Comparison of ENCODE assay signal across 3 worm cellular contexts in genomic region chrII:10851110-10851509, ce11.
TF ChIP-seq lines count a peak whose summit lies in the region.

No protein-coding gene starts in this region.

TF ChIP-seq in whole organism, L2 larva, 48 proteins besides CTCF, POLR2A, EP300 and RAD21 (continued from another document):
- TF ChIP-seq egl-27 (tag; optimal IDR thresholded peaks at IDR 0.05; lab: Kevin White, UChicago) (peak; percentile 68), alr-1 (tag; optimal IDR thresholded peaks at IDR 0.05; lab: Kevin White, UChicago) (no peak), ZK546.5 (tag; optimal IDR thresholded peaks at IDR 0.05; lab: Kevin White, UChicago) (no peak), elt-1 (tag; optimal IDR thresholded peaks at IDR 0.05; lab: Kevin White, UChicago) (no peak), ceh-82 (tag; optimal IDR thresholded peaks at IDR 0.05; lab: Kevin White, UChicago) (no peak), nhr-77 (tag; optimal IDR thresholded peaks at IDR 0.05; lab: Kevin White, UChicago) (no peak), lsy-2 (tag; optimal IDR thresholded peaks at IDR 0.05; lab: Kevin White, UChicago) (peak; percentile 22 to 78), ama-1 (optimal IDR thresholded peaks at IDR 0.05; lab: Kevin White, UChicago) (no peak), fos-1 (tag; optimal IDR thresholded peaks at IDR 0.05; lab: Kevin White, UChicago) (peak; percentile 72), aly-2 (tag; optimal IDR thresholded peaks at IDR 0.05; lab: Kevin White, UChicago) (no peak), sma-3 (GFP tag; optimal IDR thresholded peaks at IDR 0.05; lab: Kevin White, UChicago) (peak; percentile 82), ztf-11 (tag; optimal IDR thresholded peaks at IDR 0.05; lab: Kevin White, UChicago) (no peak), nhr-12 (tag; optimal IDR thresholded peaks at IDR 0.05; lab: Kevin White, UChicago) (no peak), nhr-237 (tag; optimal IDR thresholded peaks at IDR 0.05; lab: Kevin White, UChicago) (no peak), crh-2 (tag; optimal IDR thresholded peaks at IDR 0.05; lab: Kevin White, UChicago) (peak; percentile 89), nhr-21 (tag; optimal IDR thresholded peaks at IDR 0.05; lab: Kevin White, UChicago) (peak; percentile 64), sma-9 (GFP tag; optimal IDR thresholded peaks at IDR 0.05; lab: Kevin White, UChicago) (peak; percentile 80), sma-9 (tag; optimal IDR thresholded peaks at IDR 0.05; lab: Kevin White, UChicago) (no peak), unc-55 (GFP tag; optimal IDR thresholded peaks at IDR 0.05; lab: Kevin White, UChicago) (peak; percentile 34), nhr-11 (tag; optimal IDR thresholded peaks at IDR 0.05; lab: Kevin White, UChicago) (no peak), unc-62 (GFP tag; optimal IDR thresholded peaks at IDR 0.05; lab: Kevin White, UChicago) (peak; percentile 96), lin-39 (tag; optimal IDR thresholded peaks at IDR 0.05; lab: Kevin White, UChicago) (no peak), elt-3 (tag; optimal IDR thresholded peaks at IDR 0.05; lab: Kevin White, UChicago) (no peak), nhr-6 (tag; optimal IDR thresholded peaks at IDR 0.05; lab: Kevin White, UChicago) (no peak), peb-1 (tag; optimal IDR thresholded peaks at IDR 0.05; lab: Kevin White, UChicago) (no peak), unc-39 (tag; optimal IDR thresholded peaks at IDR 0.05; lab: Kevin White, UChicago) (no peak)

TF ChIP-seq in whole organism, L4 larva, 104 proteins besides CTCF, POLR2A, EP300 and RAD21 (continued from another document and continues in another):
- TF ChIP-seq madf-5 (GFP tag; IDR thresholded peaks at IDR 0.05; lab: Robert Waterston, UW) (no peak), daf-12 (tag; optimal IDR thresholded peaks at IDR 0.05; lab: Kevin White, UChicago) (no peak), php-3 (GFP tag; IDR thresholded peaks at IDR 0.05; lab: Robert Waterston, UW) (peak; percentile 75), nhr-42 (GFP tag; IDR thresholded peaks at IDR 0.05; lab: Robert Waterston, UW) (0 out of 2 replicates have a peak, but pooled peaks have one; percentile 53), sdz-12 (GFP tag; optimal IDR thresholded peaks at IDR 0.05; lab: Kevin White, UChicago) (no peak), R02D3.7 (tag; optimal IDR thresholded peaks at IDR 0.05; lab: Kevin White, UChicago) (no peak), ZK546.5 (tag; optimal IDR thresholded peaks at IDR 0.05; lab: Kevin White, UChicago) (no peak), ceh-32 (tag; optimal IDR thresholded peaks at IDR 0.05; lab: Kevin White, UChicago; ENCODE audit: poor library complexity) (no peak), nhr-111 (GFP tag; optimal IDR thresholded peaks at IDR 0.05; lab: Kevin White, UChicago) (no peak), snpc-4 (tag; optimal IDR thresholded peaks at IDR 0.05; lab: Kevin White, UChicago) (no peak), nhr-76 (tag; optimal IDR thresholded peaks at IDR 0.05; lab: Kevin White, UChicago) (no peak), pha-4 (GFP tag; IDR thresholded peaks at IDR 0.05; lab: Robert Waterston, UW) (peak; percentile 65), pha-4 (tag; optimal IDR thresholded peaks at IDR 0.05; lab: Kevin White, UChicago) (peak; percentile 29), nhr-28 (tag; optimal IDR thresholded peaks at IDR 0.05; lab: Kevin White, UChicago) (peak; percentile 66), daf-8 (GFP tag; IDR thresholded peaks at IDR 0.05; lab: Robert Waterston, UW) (no peak), mxl-2 (GFP tag; conservative IDR thresholded peaks at IDR 0.05; lab: Robert Waterston, UW) (no peak), aly-2 (tag; optimal IDR thresholded peaks at IDR 0.05; lab: Kevin White, UChicago) (no peak), zip-2 (tag; optimal IDR thresholded peaks at IDR 0.05; lab: Kevin White, UChicago) (no peak), lsy-2 (tag; optimal IDR thresholded peaks at IDR 0.05; lab: Kevin White, UChicago) (peak in 1 of 2 experiments; percentile 81), F10B5.3 (tag; optimal IDR thresholded peaks at IDR 0.05; lab: Kevin White, UChicago) (no peak), Y75B8A.6 (GFP tag; IDR thresholded peaks at IDR 0.05; lab: Robert Waterston, UW) (no peak), dmd-6 (GFP tag; IDR thresholded peaks at IDR 0.05; lab: Robert Waterston, UW) (peak; percentile 97), dmd-8 (GFP tag; IDR thresholded peaks at IDR 0.05; lab: Robert Waterston, UW) (no peak), lin-38 (GFP tag; IDR thresholded peaks at IDR 0.05; lab: Robert Waterston, UW) (peak; percentile 55), lin-15B (tag; optimal IDR thresholded peaks at IDR 0.05; lab: Kevin White, UChicago) (no peak), F44E2.7 (GFP tag; IDR thresholded peaks at IDR 0.05; lab: Robert Waterston, UW) (no peak), zag-1 (tag; optimal IDR thresholded peaks at IDR 0.05; lab: Kevin White, UChicago) (no peak), gei-8 (GFP tag; optimal IDR thresholded peaks at IDR 0.05; lab: Kevin White, UChicago) (peak; percentile 66), hlh-30 (tag; optimal IDR thresholded peaks at IDR 0.05; lab: Kevin White, UChicago; ENCODE audit: insufficient read depth) (peak; percentile 94), ceh-20 (GFP tag; IDR thresholded peaks at IDR 0.05; lab: Robert Waterston, UW) (peak; percentile 96), arid-1 (GFP tag; conservative IDR thresholded peaks at IDR 0.05; lab: Robert Waterston, UW) (0 out of 2 replicates have a peak, but pooled peaks have one; percentile 25), ces-1 (GFP tag; optimal IDR thresholded peaks at IDR 0.05; lab: Kevin White, UChicago) (no peak), skn-1 (tag; optimal IDR thresholded peaks at IDR 0.05; lab: Kevin White, UChicago) (no peak), daf-16 (GFP tag; optimal IDR thresholded peaks at IDR 0.05; lab: Kevin White, UChicago) (peak in 1 of 2 experiments; percentile 84), daf-16 (tag; optimal IDR thresholded peaks at IDR 0.05; lab: Kevin White, UChicago) (peak; percentile 71), nhr-10 (tag; optimal IDR thresholded peaks at IDR 0.05; lab: Kevin White, UChicago) (peak; percentile 40), mdl-1 (tag; optimal IDR thresholded peaks at IDR 0.05; lab: Kevin White, UChicago) (peak in 1 of 2 experiments; percentile 57), hif-1 (tag; optimal IDR thresholded peaks at IDR 0.05; lab: Kevin White, UChicago) (peak in 1 of 2 experiments; percentile 32), aha-1 (tag; lab: Kevin White, UChicago) (no peak), Y48G9A.11 (GFP tag; IDR thresholded peaks at IDR 0.05; lab: Robert Waterston, UW) (no peak), pqm-1 (tag; optimal IDR thresholded peaks at IDR 0.05; lab: Kevin White, UChicago) (peak; percentile 22), nhr-48 (tag; optimal IDR thresholded peaks at IDR 0.05; lab: Kevin White, UChicago) (peak; percentile 90), mep-1 (tag; optimal IDR thresholded peaks at IDR 0.05; lab: Kevin White, UChicago) (peak; percentile 80), lin-29 (GFP tag; IDR thresholded peaks at IDR 0.05; lab: Robert Waterston, UW) (no peak), ctbp-1 (GFP tag; IDR thresholded peaks at IDR 0.05; lab: Robert Waterston, UW) (0 out of 2 replicates have a peak, but pooled peaks have one; percentile 29), nhr-11 (tag; optimal IDR thresholded peaks at IDR 0.05; lab: Kevin White, UChicago) (no peak), lin-13 (GFP tag; optimal IDR thresholded peaks at IDR 0.05; lab: Kevin White, UChicago) (peak; percentile 47), zfp-2 (tag; optimal IDR thresholded peaks at IDR 0.05; lab: Kevin White, UChicago) (peak; percentile 7), vab-7 (GFP tag; IDR thresholded peaks at IDR 0.05; lab: Robert Waterston, UW) (no peak), fos-1 (tag; optimal IDR thresholded peaks at IDR 0.05; lab: Kevin White, UChicago) (no peak), dpl-1 (GFP tag; optimal IDR thresholded peaks at IDR 0.05; lab: Kevin White, UChicago) (peak; percentile 48), unc-62 (GFP tag; optimal IDR thresholded peaks at IDR 0.05 in 1 of 2; lab: Kevin White, UChicago) (peak; percentile 79 to 100), unc-62 (tag; optimal IDR thresholded peaks at IDR 0.05; lab: Kevin White, UChicago) (no peak), ceh-44 (GFP tag; IDR thresholded peaks at IDR 0.05; lab: Robert Waterston, UW) (no peak), mxl-3 (GFP tag; optimal IDR thresholded peaks at IDR 0.05; lab: Kevin White, UChicago) (peak; percentile 91), Y105C5A.15 (GFP tag; IDR thresholded peaks at IDR 0.05; lab: Robert Waterston, UW) (0 out of 2 replicates have a peak, but pooled peaks have one; percentile 17)

TF ChIP-seq in whole organism, late embryonic, 69 proteins besides CTCF, POLR2A, EP300 and RAD21 (continued from another document):
- TF ChIP-seq F13H6.1 (tag; optimal IDR thresholded peaks at IDR 0.05; lab: Kevin White, UChicago) (no peak), hlh-30 (tag; optimal IDR thresholded peaks at IDR 0.05; lab: Kevin White, UChicago; ENCODE audit: insufficient read depth) (peak; percentile 68), npax-4 (tag; optimal IDR thresholded peaks at IDR 0.05; lab: Kevin White, UChicago) (no peak), C38D4.7 (GFP tag; optimal IDR thresholded peaks at IDR 0.05; lab: Kevin White, UChicago) (no peak), lin-11 (tag; optimal IDR thresholded peaks at IDR 0.05; lab: Kevin White, UChicago) (no peak), fax-1 (tag; optimal IDR thresholded peaks at IDR 0.05; lab: Kevin White, UChicago) (no peak), unc-3 (GFP tag; conservative IDR thresholded peaks at IDR 0.05; lab: Robert Waterston, UW) (no peak), unc-3 (tag; optimal IDR thresholded peaks at IDR 0.05; lab: Kevin White, UChicago) (no peak)
